Fruit fly (Drosophila melanogaster) whole organism, embryonic: ENCODE results near the gene Svil.

Experiments used
- Aef1 ChIP-seq: fragments of 200-800 bp; sonication (Bioruptor generic); IDR thresholded peaks from 3 replicates; pipeline ENCODE4 v1.3.6; 2022; ENCODE audit warnings: missing biosample characterization, missing genetic modification characterization
- Bdp1 ChIP-seq: fragments of 200-800 bp; sonication (Bioruptor generic); optimal IDR thresholded peaks from 3 replicates; lab custom pipeline; 2016; ENCODE audit warnings: missing biosample characterization, missing genetic modification characterization
- Blimp-1 ChIP-seq: fragments of 200-800 bp; sonication (Bioruptor generic); optimal IDR thresholded peaks from 3 replicates; lab custom pipeline; 2018; ENCODE audit warnings: missing biosample characterization, missing genetic modification characterization, mild to moderate bottlenecking, moderate library complexity, missing genetic modification reagents
- CG10979 ChIP-seq: fragments of 200-800 bp; sonication (Bioruptor generic); optimal IDR thresholded peaks from 2 replicates; lab custom pipeline; 2018; ENCODE audit warnings: missing biosample characterization, mild to moderate bottlenecking, missing genetic modification characterization, moderate library complexity
- CG11085 ChIP-seq: fragments of 200-800 bp; sonication (Bioruptor generic); IDR thresholded peaks from 2 replicates; pipeline ENCODE4 v1.3.6; 2022; ENCODE audit warnings: missing biosample characterization, missing genetic modification characterization
- CG12299 ChIP-seq: fragments of 200-800 bp; sonication (Bioruptor generic); optimal IDR thresholded peaks from 2 replicates; lab custom pipeline; 2018; ENCODE audit warnings: missing biosample characterization, mild to moderate bottlenecking, missing genetic modification characterization
- CG12744 ChIP-seq: fragments of 200-800 bp; sonication (Bioruptor generic); optimal IDR thresholded peaks from 2 replicates; lab custom pipeline; 2016; ENCODE audit warnings: missing biosample characterization, missing genetic modification characterization
- CG14441 ChIP-seq: fragments of 200-800 bp; sonication (Bioruptor generic); IDR thresholded peaks from 2 replicates; pipeline ENCODE4 v1.3.6; 2022; ENCODE audit warnings: missing biosample characterization, missing genetic modification characterization
- CG15011 ChIP-seq: fragments of 200-800 bp; sonication (Bioruptor generic); optimal IDR thresholded peaks from 3 replicates; lab custom pipeline; 2018; ENCODE audit warnings: missing biosample characterization, mild to moderate bottlenecking, missing genetic modification characterization
- CG15479 ChIP-seq: fragments of 200-800 bp; sonication (Bioruptor generic); optimal IDR thresholded peaks from 3 replicates; lab custom pipeline; 2019; ENCODE audit warnings: missing biosample characterization, mild to moderate bottlenecking, missing genetic modification characterization, moderate library complexity
- CG15514 ChIP-seq: fragments of 200-800 bp; sonication (Bioruptor generic); optimal IDR thresholded peaks from 3 replicates; lab custom pipeline; 2017; ENCODE audit warnings: missing biosample characterization, missing genetic modification characterization, mild to moderate bottlenecking, moderate library complexity, missing genetic modification reagents
- CG6175 ChIP-seq: fragments of 200-800 bp; sonication (Bioruptor generic); IDR thresholded peaks from 3 replicates; pipeline ENCODE4 v1.3.6; 2022; ENCODE audit warnings: missing biosample characterization, missing genetic modification characterization
- CG6272 ChIP-seq: fragments of 200-800 bp; sonication (Bioruptor generic); IDR thresholded peaks from 2 replicates; pipeline ENCODE4 v1.3.6; 2022; ENCODE audit warnings: missing biosample characterization, missing genetic modification characterization
- CG7987 ChIP-seq: fragments of 200-800 bp; sonication (Bioruptor generic); optimal IDR thresholded peaks from 2 replicates; lab custom pipeline; 2018; ENCODE audit warnings: missing biosample characterization, mild to moderate bottlenecking, missing genetic modification characterization, moderate library complexity
- CG8478 ChIP-seq: fragments of >200 bp; optimal IDR thresholded peaks from 2 replicates; lab custom pipeline; 2018
- CG9609 ChIP-seq: fragments of 200-800 bp; sonication (Bioruptor generic); optimal IDR thresholded peaks from 3 replicates; lab custom pipeline; 2016; ENCODE audit warnings: missing biosample characterization, missing genetic modification characterization
- CkIIα-i1 ChIP-seq: fragments of 200-800 bp; sonication (Bioruptor generic); IDR thresholded peaks from 2 replicates; pipeline ENCODE4 v1.3.6; 2022; ENCODE audit warnings: missing biosample characterization, missing genetic modification characterization
- Doc3 ChIP-seq: fragments of 200-800 bp; sonication (Bioruptor generic); IDR thresholded peaks from 3 replicates; pipeline ENCODE4 v1.3.6; 2022; ENCODE audit warnings: missing biosample characterization, missing genetic modification characterization; ENCODE audit not compliant: partially characterized antibody
- Drgx ChIP-seq: fragments of 200-800 bp; sonication (Bioruptor generic); IDR thresholded peaks from 2 replicates; pipeline ENCODE4 v1.3.6; 2022; ENCODE audit warnings: missing biosample characterization, missing genetic modification characterization
- Eip74EF ChIP-seq, 2 experiments: fragments of 200-800 bp in 1 of 2; fragments of >200 bp in 1 of 2; sonication (Bioruptor generic) in 1 of 2; optimal IDR thresholded peaks; 2 replicates each; lab custom pipeline; 2017 to 2019; ENCODE audit warnings: missing biosample characterization in 2 of 2, missing genetic modification characterization in 2 of 2, mild to moderate bottlenecking in 1 of 2, moderate library complexity in 1 of 2
- Ets65A ChIP-seq: fragments of 200-800 bp; sonication (Bioruptor generic); peaks from one replicate; lab custom pipeline; 2016; ENCODE audit warnings: missing biosample characterization, missing genetic modification characterization
- Hand ChIP-seq: fragments of 200-800 bp; sonication (Bioruptor generic); optimal IDR thresholded peaks from 2 replicates; lab custom pipeline; 2017; ENCODE audit warnings: mild to moderate bottlenecking, missing biosample characterization, missing genetic modification reagents, missing genetic modification characterization
- MESR4 ChIP-seq: fragments of 200-800 bp; sonication (Bioruptor generic); optimal IDR thresholded peaks from 2 replicates; lab custom pipeline; 2018; ENCODE audit warnings: missing biosample characterization, mild to moderate bottlenecking, missing genetic modification characterization, moderate library complexity
- Med ChIP-seq: fragments of 200-800 bp; sonication (Bioruptor generic); peaks from one replicate; lab custom pipeline; 2016; ENCODE audit warnings: missing biosample characterization, missing genetic modification characterization, mild to moderate bottlenecking, inconsistent platforms, moderate library complexity
- Ravus ChIP-seq: fragments of 200-800 bp; sonication (Bioruptor generic); IDR thresholded peaks from 2 replicates; pipeline ENCODE4 v1.3.6; 2022; ENCODE audit warnings: missing biosample characterization, missing genetic modification characterization
- Trl ChIP-seq, 3 experiments: fragments of >200 bp in 2 of 3; fragments of 200-800 bp in 1 of 3; sonication (Bioruptor generic) in 1 of 3; optimal IDR thresholded peaks; 2 replicates in 1 of 3; 3 replicates in 2 of 3; lab custom pipeline; 2016 to 2017; ENCODE audit warnings: missing biosample characterization in 1 of 3, missing genetic modification characterization in 1 of 3
- bowl ChIP-seq: fragments of 200-800 bp; sonication (Bioruptor generic); IDR thresholded peaks from 2 replicates; pipeline ENCODE4 v1.3.6; 2022; ENCODE audit warnings: missing biosample characterization, missing genetic modification characterization
- cg ChIP-seq: fragments of 200-800 bp; sonication (Bioruptor generic); optimal IDR thresholded peaks from 3 replicates; lab custom pipeline; 2019; ENCODE audit warnings: missing biosample characterization, mild to moderate bottlenecking, missing genetic modification characterization, moderate library complexity
- chinmo ChIP-seq: fragments of 200-800 bp; sonication (Bioruptor generic); IDR thresholded peaks from 4 replicates; pipeline ENCODE4 v1.3.6; 2022; ENCODE audit warnings: missing biosample characterization, missing genetic modification characterization; ENCODE audit not compliant: partially characterized antibody
- chn ChIP-seq: fragments of 200-800 bp; sonication (Bioruptor generic); optimal IDR thresholded peaks from 2 replicates; lab custom pipeline; 2016; ENCODE audit warnings: missing biosample characterization, missing genetic modification characterization
- dmrt99B ChIP-seq: fragments of 200-800 bp; sonication (Bioruptor generic); optimal IDR thresholded peaks from 2 replicates; lab custom pipeline; 2018; ENCODE audit warnings: missing biosample characterization, mild to moderate bottlenecking, missing genetic modification characterization, moderate library complexity
- gro ChIP-seq: fragments of 200-800 bp; sonication (Bioruptor generic); optimal IDR thresholded peaks from 2 replicates; lab custom pipeline; 2016; ENCODE audit warnings: missing biosample characterization, missing genetic modification characterization
- jing ChIP-seq: fragments of 200-800 bp; sonication (Bioruptor generic); optimal IDR thresholded peaks from 2 replicates; lab custom pipeline; 2018; ENCODE audit warnings: missing biosample characterization, mild to moderate bottlenecking, missing genetic modification characterization
- kah ChIP-seq: fragments of 200-800 bp; sonication (Bioruptor generic); optimal IDR thresholded peaks from 2 replicates; lab custom pipeline; 2018; ENCODE audit warnings: missing biosample characterization, mild to moderate bottlenecking, missing genetic modification characterization
- mirr ChIP-seq: fragments of 200-800 bp; sonication (Bioruptor generic); optimal IDR thresholded peaks from 3 replicates; lab custom pipeline; 2018; ENCODE audit warnings: missing biosample characterization, mild to moderate bottlenecking, missing genetic modification characterization
- nmo ChIP-seq: fragments of 200-800 bp; sonication (Bioruptor generic); optimal IDR thresholded peaks from 2 replicates; lab custom pipeline; 2018; ENCODE audit warnings: missing biosample characterization, mild to moderate bottlenecking, missing genetic modification characterization, moderate library complexity
- nom ChIP-seq: fragments of 200-800 bp; sonication (Bioruptor generic); optimal IDR thresholded peaks from 2 replicates; lab custom pipeline; 2017; ENCODE audit warnings: missing biosample characterization, missing genetic modification characterization, mild to moderate bottlenecking, moderate library complexity, missing genetic modification reagents
- pros ChIP-seq: fragments of 200-800 bp; sonication (Bioruptor generic); optimal IDR thresholded peaks from 3 replicates; lab custom pipeline; 2019; ENCODE audit warnings: missing biosample characterization, mild to moderate bottlenecking, missing genetic modification characterization, moderate library complexity
- sens-2 ChIP-seq: fragments of 200-800 bp; sonication (Bioruptor generic); IDR thresholded peaks from 2 replicates; pipeline ENCODE4 v1.3.6; 2022; ENCODE audit warnings: missing biosample characterization, missing genetic modification characterization
- tll ChIP-seq, 2 experiments: fragments of 200-800 bp in 1 of 2; fragments of >200 bp in 1 of 2; sonication (Bioruptor generic) in 1 of 2; optimal IDR thresholded peaks; 2 replicates each; lab custom pipeline; 2017 to 2019; ENCODE audit warnings: missing biosample characterization in 2 of 2, missing genetic modification characterization in 2 of 2, mild to moderate bottlenecking in 1 of 2, moderate library complexity in 1 of 2
- twi ChIP-seq: fragments of 200-800 bp; optimal IDR thresholded peaks from 2 replicates; lab custom pipeline; 2019; ENCODE audit warnings: missing biosample characterization, mild to moderate bottlenecking, missing genetic modification characterization, moderate library complexity
- vfl ChIP-seq: fragments of 200-800 bp; sonication (Bioruptor generic); optimal IDR thresholded peaks from 2 replicates; lab custom pipeline; 2016; ENCODE audit warnings: missing biosample characterization, missing genetic modification characterization
- wdn ChIP-seq: fragments of 200-800 bp; sonication (Bioruptor generic); IDR thresholded peaks from 2 replicates; pipeline ENCODE4 v1.3.6; 2022; ENCODE audit warnings: missing biosample characterization, missing genetic modification characterization
- z ChIP-seq: fragments of 200-800 bp; sonication (Bioruptor generic); IDR thresholded peaks from 3 replicates; pipeline ENCODE4 v1.3.6; 2022; ENCODE audit warnings: missing biosample characterization, missing genetic modification characterization
- zen ChIP-seq: fragments of 200-800 bp; sonication (Bioruptor generic); optimal IDR thresholded peaks from 3 replicates; lab custom pipeline; 2018; ENCODE audit warnings: missing biosample characterization, mild to moderate bottlenecking, missing genetic modification characterization, moderate library complexity
- zfh2 ChIP-seq: fragments of 200-800 bp; sonication (Bioruptor generic); optimal IDR thresholded peaks from 2 replicates; lab custom pipeline; 2016; ENCODE audit warnings: missing biosample characterization, missing genetic modification characterization

Gene Svil

DNA sequence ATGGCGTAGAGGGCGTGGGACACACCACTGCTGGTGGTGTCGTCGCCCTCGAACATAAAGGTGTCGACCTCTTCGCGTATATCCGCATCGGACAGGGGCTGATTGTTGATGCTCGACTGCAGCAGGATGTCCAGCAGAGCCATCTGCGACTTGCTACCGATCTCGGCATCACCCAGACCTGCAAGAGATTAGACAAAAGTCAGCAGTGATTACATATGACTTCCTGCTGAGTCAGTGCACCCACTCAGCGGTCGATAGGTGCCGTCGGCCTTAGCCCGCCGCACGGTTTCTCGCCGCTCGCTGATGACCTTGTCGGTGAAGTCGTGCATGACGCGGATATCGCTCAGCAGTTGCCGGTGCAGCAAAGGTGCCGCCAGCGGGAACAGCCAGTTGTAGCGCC is 99.5 kb downstream of the Svil start:
- TF ChIP-seq Trl (optimal IDR thresholded peaks at IDR 0.05; lab: Kevin White, UChicago): no peak
- TF ChIP-seq Trl (GFP tag; optimal IDR thresholded peaks at IDR 0.05; lab: Kevin White, UChicago): no peak
- TF ChIP-seq MESR4 (GFP tag; lab: Kevin White, UChicago): no peak
- TF ChIP-seq cg (GFP tag; lab: Kevin White, UChicago): no peak
- TF ChIP-seq Eip74EF (GFP tag; optimal IDR thresholded peaks at IDR 0.05; lab: Kevin White, UChicago): no peak
- no peak for TF ChIP-seq CG11085 (GFP tag; lab: Robert Waterston, UW)
- no peak for TF ChIP-seq Ravus (GFP tag; lab: Robert Waterston, UW)
- no peak for TF ChIP-seq CG9609
- TF ChIP-seq CG6272 (GFP tag; lab: Robert Waterston, UW): no peak
- TF ChIP-seq CG12744 (GFP tag; lab: Kevin White, UChicago): no peak
- no peak for TF ChIP-seq CG12299
- no peak for TF ChIP-seq CG10979 (tag; lab: Kevin White, UChicago)
- no peak for TF ChIP-seq vfl (GFP tag; lab: Kevin White, UChicago)
- no peak for TF ChIP-seq gro (GFP tag; lab: Kevin White, UChicago)
- no peak for TF ChIP-seq CG15011 (GFP tag; lab: Kevin White, UChicago)
- TF ChIP-seq CG8478 (lab: Kevin White, UChicago): peak; percentile 69
- TF ChIP-seq Hand (GFP tag; lab: Kevin White, UChicago): no peak
- no peak for TF ChIP-seq jing (GFP tag; lab: Kevin White, UChicago)
- no peak for TF ChIP-seq chn (GFP tag; lab: Kevin White, UChicago)
- TF ChIP-seq mirr (GFP tag; lab: Kevin White, UChicago): no peak
- TF ChIP-seq zen: peak; percentile 60
- peak; percentile 20 for TF ChIP-seq Med (GFP tag; lab: Kevin White, UChicago)
- peak; percentile 3 for TF ChIP-seq twi (tag; lab: Kevin White, UChicago)
- no peak for TF ChIP-seq CG14441 (GFP tag; lab: Robert Waterston, UW)
- TF ChIP-seq Doc3 (GFP tag; lab: Robert Waterston, UW): no peak
- no peak for TF ChIP-seq CG7987 (GFP tag; lab: Kevin White, UChicago)
- no peak for TF ChIP-seq pros (GFP tag; lab: Kevin White, UChicago)
- TF ChIP-seq nmo (GFP tag; lab: Kevin White, UChicago): no peak
- TF ChIP-seq CkIIα-i1: no peak
- TF ChIP-seq CG15479 (GFP tag; lab: Kevin White, UChicago): no peak
- TF ChIP-seq z (GFP tag; lab: Robert Waterston, UW): no peak
- no peak for TF ChIP-seq Bdp1 (GFP tag; lab: Kevin White, UChicago)
- TF ChIP-seq tll (GFP tag; optimal IDR thresholded peaks at IDR 0.05; lab: Kevin White, UChicago): peak in 1 of 2 experiments; percentile 58
- no peak for TF ChIP-seq bowl (GFP tag; lab: Robert Waterston, UW)
- no peak for TF ChIP-seq wdn (GFP tag; lab: Robert Waterston, UW)
- no peak for TF ChIP-seq sens-2 (GFP tag; lab: Robert Waterston, UW)
- no peak for TF ChIP-seq dmrt99B (tag; lab: Kevin White, UChicago)
- TF ChIP-seq kah (GFP tag; lab: Kevin White, UChicago): no peak
- TF ChIP-seq, all 482 proteins: peak for 5

DNA sequence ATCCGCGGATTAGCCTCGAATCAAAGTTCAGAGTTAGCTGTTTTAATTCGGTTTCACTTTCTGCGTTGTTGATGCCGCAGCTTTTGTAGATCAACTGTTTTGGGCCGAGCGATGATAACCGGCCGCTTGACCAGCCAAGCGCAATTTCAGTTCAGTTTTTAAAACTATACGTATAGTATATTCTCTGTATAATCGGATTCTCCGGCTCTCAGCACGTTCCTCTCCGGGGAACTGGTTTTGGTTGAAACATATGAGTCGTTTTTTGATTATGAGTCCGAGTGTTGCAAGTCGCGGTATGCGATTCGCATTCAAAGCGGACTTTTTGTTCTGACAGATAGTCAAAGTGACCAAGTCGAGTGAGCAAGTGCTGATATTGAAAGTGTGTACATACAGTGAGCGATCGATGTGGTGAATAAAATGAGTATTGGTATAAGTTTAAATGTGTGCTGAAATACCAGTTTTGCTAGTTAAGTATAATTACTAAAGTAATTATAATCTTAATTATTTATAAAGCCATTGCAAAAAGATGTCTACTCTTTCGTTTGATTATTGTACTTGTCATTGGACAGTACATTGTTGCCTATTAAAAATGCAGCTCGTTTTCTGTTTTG is 101.0 kb downstream of the Svil start, which contains the start of gene Cyp4d20:
Gene Cyp4d20, minus strand, starts transcription at position 100 of the 611 bp plus-strand sequence.
- TF ChIP-seq nom (peak; percentile 9), Aef1 (GFP tag; lab: Robert Waterston, UW) (no peak), CG6175 (GFP tag; lab: Robert Waterston, UW) (peak; percentile 54; the same call in 1 of the 3 replicates), CG15514 (GFP tag; lab: Kevin White, UChicago) (peak; percentile 5), zfh2 (GFP tag; lab: Kevin White, UChicago) (no peak), Drgx (GFP tag; lab: Robert Waterston, UW) (peak; percentile 70), Trl (optimal IDR thresholded peaks at IDR 0.05; lab: Kevin White, UChicago) (peak in 1 of 2 experiments; percentile 15), Trl (GFP tag; optimal IDR thresholded peaks at IDR 0.05; lab: Kevin White, UChicago) (no peak), chinmo (GFP tag; lab: Robert Waterston, UW) (peak; percentile 79; the same call in 2 of the 4 replicates), Blimp-1 (GFP tag; lab: Kevin White, UChicago) (peak; percentile 31), Ets65A (GFP tag; lab: Kevin White, UChicago) (peak; percentile 19)
